Fruit fly (Drosophila melanogaster): ENCODE data around the gene B-H2.

Gene B-H2

dm6 chrX:17297924-17298591, 16.3 kb upstream of the B-H2 start (continued):
- TF ChIP-seq sr (GFP tag; IDR thresholded peaks at IDR 0.05): 0 out of 3 replicates have a peak, but pooled peaks have one; percentile 15
- TF ChIP-seq CG6254 (GFP tag; optimal IDR thresholded peaks at IDR 0.05): peak; percentile 48
- TF ChIP-seq br (optimal IDR thresholded peaks at IDR 0.05): no peak
- peak; percentile 8 for TF ChIP-seq gsb-n (tag; optimal IDR thresholded peaks at IDR 0.05)
- 0 out of 2 replicates have a peak, but pooled peaks have one; percentile 34 for TF ChIP-seq CG10366 (GFP tag; IDR thresholded peaks at IDR 0.05)
- peak; percentile 37; the same call in 1 of the 2 replicates for TF ChIP-seq Xrp1 (GFP tag; IDR thresholded peaks at IDR 0.05)
- TF ChIP-seq CG11093 (GFP tag; IDR thresholded peaks at IDR 0.05): no peak
- TF ChIP-seq CG33557 (GFP tag; optimal IDR thresholded peaks at IDR 0.05): no peak
- TF ChIP-seq btn (GFP tag; optimal IDR thresholded peaks at IDR 0.05): no peak
- TF ChIP-seq Hsf (GFP tag; optimal IDR thresholded peaks at IDR 0.05): no peak
- TF ChIP-seq Doc3 (GFP tag; IDR thresholded peaks at IDR 0.05; ENCODE audit: partially characterized antibody): no peak
- TF ChIP-seq Hey (tag; optimal IDR thresholded peaks at IDR 0.05): no peak
- no peak for TF ChIP-seq gfzf (GFP tag; optimal IDR thresholded peaks at IDR 0.05)
- peak; percentile 42 for TF ChIP-seq CG10979 (tag; optimal IDR thresholded peaks at IDR 0.05)
- TF ChIP-seq CG16813 (GFP tag; IDR thresholded peaks at IDR 0.05; ENCODE audit: partially characterized antibody): no peak
- TF ChIP-seq hkb (optimal IDR thresholded peaks at IDR 0.05): no peak
- TF ChIP-seq hkb (GFP tag; IDR thresholded peaks at IDR 0.05): no peak
- no peak for TF ChIP-seq CG3163 (GFP tag; optimal IDR thresholded peaks at IDR 0.05)
- TF ChIP-seq CG2202 (tag; optimal IDR thresholded peaks at IDR 0.05): no peak
- TF ChIP-seq CG18011 (GFP tag; optimal IDR thresholded peaks at IDR 0.05): no peak
- TF ChIP-seq Hr51 (GFP tag; optimal IDR thresholded peaks at IDR 0.05): peak in 1 of 2 experiments; percentile 44
- TF ChIP-seq odd (GFP tag; optimal IDR thresholded peaks at IDR 0.05): no peak
- TF ChIP-seq CG30020 (tag; optimal IDR thresholded peaks at IDR 0.05): no peak
- TF ChIP-seq CG5180 (GFP tag; optimal IDR thresholded peaks at IDR 0.05): no peak
- no peak for TF ChIP-seq Hmx (GFP tag; optimal IDR thresholded peaks at IDR 0.05)
- no peak for TF ChIP-seq CG2889 (GFP tag; IDR thresholded peaks at IDR 0.05)
- TF ChIP-seq sd (tag; optimal IDR thresholded peaks at IDR 0.05): no peak
- no peak for TF ChIP-seq bigmax (GFP tag; optimal IDR thresholded peaks at IDR 0.05)
- TF ChIP-seq tap (tag; optimal IDR thresholded peaks at IDR 0.05): peak; percentile 23
- TF ChIP-seq al (GFP tag; IDR thresholded peaks at IDR 0.05): no peak
- TF ChIP-seq CG5953 (GFP tag; IDR thresholded peaks at IDR 0.05): 0 out of 2 replicates have a peak, but pooled peaks have one; percentile 9
- no peak for TF ChIP-seq sens-2 (GFP tag; IDR thresholded peaks at IDR 0.05)
- TF ChIP-seq vfl (GFP tag; optimal IDR thresholded peaks at IDR 0.05): no peak
- TF ChIP-seq sob (GFP tag; IDR thresholded peaks at IDR 0.05): no peak
- TF ChIP-seq dan (GFP tag; IDR thresholded peaks at IDR 0.05): no peak
- no peak for TF ChIP-seq CG14050 (GFP tag; IDR thresholded peaks at IDR 0.05)
- no peak for TF ChIP-seq CG2129 (GFP tag; IDR thresholded peaks at IDR 0.05; ENCODE audit: partially characterized antibody)
- no peak for TF ChIP-seq Antp (GFP tag; optimal IDR thresholded peaks at IDR 0.05)
- no peak for TF ChIP-seq CG17361 (GFP tag; IDR thresholded peaks at IDR 0.05)
- peak; percentile 51 for TF ChIP-seq CG3407 (GFP tag; optimal IDR thresholded peaks at IDR 0.05)
- TF ChIP-seq CG30403 (GFP tag; optimal IDR thresholded peaks at IDR 0.05): no peak
- peak; percentile 28; the same call in 1 of the 3 replicates for TF ChIP-seq CG11695 (GFP tag; IDR thresholded peaks at IDR 0.05)
- TF ChIP-seq CG14014 (GFP tag; IDR thresholded peaks at IDR 0.05): no peak
- no peak for TF ChIP-seq E2f2 (GFP tag; IDR thresholded peaks at IDR 0.05)
- TF ChIP-seq C15 (GFP tag; IDR thresholded peaks at IDR 0.05): no peak
- no peak for TF ChIP-seq CG6683 (GFP tag; optimal IDR thresholded peaks at IDR 0.05)
- no peak for TF ChIP-seq CG6689 (GFP tag; IDR thresholded peaks at IDR 0.05)
- no peak for TF ChIP-seq Mrtf (GFP tag; IDR thresholded peaks at IDR 0.05)
- TF ChIP-seq tll (GFP tag; optimal IDR thresholded peaks at IDR 0.05): no peak
- peak; percentile 30 for TF ChIP-seq CG12391 (tag; optimal IDR thresholded peaks at IDR 0.05)
- no peak for TF ChIP-seq nerfin-1 (tag; optimal IDR thresholded peaks at IDR 0.05)

Measured in whole organism, embryonic.